Worm (Caenorhabditis elegans) whole organism, L3 larva: ENCODE results near the gene Y59C2A.1.

Source experiments
- ceh-9 ChIP-seq: sonication (generic microtip); optimal IDR thresholded peaks from 2 replicates; lab custom pipeline; 2018; ENCODE audit warnings: missing biosample characterization, missing genetic modification characterization
- fkh-10 ChIP-seq: sonication (generic microtip); optimal IDR thresholded peaks from 2 replicates; lab custom pipeline; 2017; ENCODE audit warnings: missing biosample characterization, missing genetic modification reagents, missing genetic modification characterization
- fos-1 ChIP-seq: fragments of 150-350 bp; optimal IDR thresholded peaks from 2 replicates; lab custom pipeline; 2014; ENCODE audit warnings: missing biosample characterization, missing genetic modification characterization
- lin-39 ChIP-seq: fragments of 150-350 bp; optimal IDR thresholded peaks from 2 replicates; lab custom pipeline; 2018; ENCODE audit warnings: missing biosample characterization, missing genetic modification reagents, missing genetic modification characterization
- nfya-1 ChIP-seq: sonication (generic microtip); optimal IDR thresholded peaks from 2 replicates; lab custom pipeline; 2017; ENCODE audit warnings: missing genetic modification characterization, mild to moderate bottlenecking, missing compliant biosample characterization, antibody characterized with exemption, moderate library complexity; ENCODE audit not compliant: insufficient read depth
- nhr-23 ChIP-seq: fragments of 150-350 bp; optimal IDR thresholded peaks from 2 replicates; lab custom pipeline; 2014; ENCODE audit warnings: missing biosample characterization, missing genetic modification reagents, missing genetic modification characterization
- nhr-237 ChIP-seq: fragments of 150-350 bp; optimal IDR thresholded peaks from 2 replicates; lab custom pipeline; 2014; ENCODE audit warnings: missing biosample characterization, missing genetic modification characterization
- nhr-76 ChIP-seq: fragments of 150-350 bp; sonication (generic microtip); optimal IDR thresholded peaks from 5 replicates; lab custom pipeline; 2014; ENCODE audit warnings: missing biosample characterization, missing genetic modification characterization
- pqm-1 ChIP-seq: fragments of 150-350 bp; optimal IDR thresholded peaks from 2 replicates; lab custom pipeline; 2017; ENCODE audit warnings: missing biosample characterization, missing genetic modification characterization, inconsistent platforms
- skn-1 ChIP-seq: fragments of 150-350 bp; optimal IDR thresholded peaks from 2 replicates; lab custom pipeline; 2014; ENCODE audit warnings: missing biosample characterization, missing genetic modification characterization
- unc-39 ChIP-seq: sonication (generic microtip); optimal IDR thresholded peaks from 4 replicates; lab custom pipeline; 2017; ENCODE audit warnings: missing biosample characterization, missing genetic modification characterization
- ztf-11 ChIP-seq: fragments of 150-350 bp; optimal IDR thresholded peaks from 2 replicates; lab custom pipeline; 2014; ENCODE audit warnings: missing biosample characterization, missing genetic modification characterization
- ztf-4 ChIP-seq: fragments of 150-350 bp; optimal IDR thresholded peaks from 2 replicates; lab custom pipeline; 2014; ENCODE audit warnings: missing biosample characterization, missing genetic modification characterization

ce11 chrII:2251617-2252016, 43.7 kb downstream of the Y59C2A.1 start:
- TF ChIP-seq fkh-10 (GFP tag; lab: Kevin White, UChicago) (no peak), skn-1 (no peak), nhr-23 (no peak), ztf-11 (tag; lab: Kevin White, UChicago) (no peak), ceh-9 (tag; lab: Kevin White, UChicago) (no peak), nhr-76 (tag; lab: Kevin White, UChicago) (no peak), lin-39 (tag; lab: Kevin White, UChicago) (no peak), nfya-1 (tag; lab: Kevin White, UChicago) (no peak), fos-1 (tag; lab: Kevin White, UChicago) (no peak), pqm-1 (tag; lab: Kevin White, UChicago) (no peak), ztf-4 (no peak), unc-39 (tag; lab: Kevin White, UChicago) (no peak), nhr-237 (tag; lab: Kevin White, UChicago) (no peak)
